Worm (Caenorhabditis elegans): Measurements from ENCODE around the gene gei-8.
A peak's percentile ranks its signal among the peaks of the same experiment; 100 is the strongest.

gei-8 gene

DNA sequence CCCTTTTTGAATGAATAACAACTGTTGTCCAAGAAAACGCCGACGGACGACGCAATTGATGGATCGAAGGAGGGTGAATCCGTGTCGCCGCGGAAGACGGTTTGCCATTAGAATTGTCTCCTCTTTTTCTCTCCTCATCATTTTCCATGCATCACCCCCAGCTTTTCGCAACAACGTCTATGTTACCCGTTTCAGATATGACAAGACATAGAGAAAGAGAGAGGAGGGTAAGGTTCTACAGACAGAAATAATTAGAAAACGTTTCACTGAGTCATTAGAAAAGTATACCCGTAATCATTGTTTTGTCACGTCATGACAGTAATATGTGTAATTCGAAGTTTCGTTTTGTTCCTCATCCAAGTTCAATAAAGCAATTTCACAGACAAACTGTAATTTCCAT, 15.3 kb downstream of the gei-8 start:
- TF ChIP-seq lin-39 (tag; optimal IDR thresholded peaks at IDR 0.05) (no peak), peb-1 (tag; optimal IDR thresholded peaks at IDR 0.05) (no peak), blmp-1 (tag; optimal IDR thresholded peaks at IDR 0.05; ENCODE audit: insufficient read depth) (no peak), nhr-21 (tag; optimal IDR thresholded peaks at IDR 0.05) (peak; percentile 3), ceh-16 (tag; optimal IDR thresholded peaks at IDR 0.05) (no peak), nhr-10 (tag; optimal IDR thresholded peaks at IDR 0.05) (no peak), dmd-4 (tag; optimal IDR thresholded peaks at IDR 0.05) (no peak)

DNA sequence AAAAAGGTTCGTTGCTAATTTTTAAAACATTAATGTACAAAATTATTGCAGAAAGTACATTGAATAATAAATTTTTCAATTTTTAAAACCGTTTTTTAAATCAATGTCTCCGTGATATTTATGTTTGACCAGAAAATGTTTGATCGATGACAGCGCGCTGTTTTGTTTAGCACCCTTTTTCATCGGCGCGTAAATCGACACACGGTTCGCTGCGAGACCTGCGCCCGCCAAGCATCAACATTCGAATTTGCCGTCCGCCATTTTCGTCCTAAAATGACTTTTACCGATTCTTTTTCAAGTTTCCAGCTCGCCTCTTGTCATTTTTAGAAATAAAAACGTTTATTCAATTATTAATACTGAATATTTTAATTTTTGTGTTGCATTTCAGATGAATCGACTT, 20.1 kb downstream of the gei-8 start, which contains the start of gene plk-1:
Gene plk-1, plus strand, starts transcription at position 389 of the 400 bp plus-strand sequence.
- TF ChIP-seq lsy-2 (tag; optimal IDR thresholded peaks at IDR 0.05) (peak in 1 of 2 experiments; percentile 57), ama-1 (optimal IDR thresholded peaks at IDR 0.05) (no peak), C34F6.9 (tag; optimal IDR thresholded peaks at IDR 0.05) (peak; percentile 11), skn-1 (tag; optimal IDR thresholded peaks at IDR 0.05) (no peak), ztf-1 (GFP tag; conservative IDR thresholded peaks at IDR 0.05) (no peak), crh-2 (tag; optimal IDR thresholded peaks at IDR 0.05) (peak; percentile 11), aly-2 (tag; optimal IDR thresholded peaks at IDR 0.05) (no peak), zag-1 (tag; optimal IDR thresholded peaks at IDR 0.05) (no peak), unc-39 (tag; optimal IDR thresholded peaks at IDR 0.05) (no peak), gmeb-1 (tag; optimal IDR thresholded peaks at IDR 0.05) (peak; percentile 72), unc-55 (GFP tag; optimal IDR thresholded peaks at IDR 0.05) (no peak), nhr-23 (tag; optimal IDR thresholded peaks at IDR 0.05) (no peak), nhr-25 (tag; optimal IDR thresholded peaks at IDR 0.05) (no peak), sma-9 (GFP tag; optimal IDR thresholded peaks at IDR 0.05) (no peak), sma-9 (tag; optimal IDR thresholded peaks at IDR 0.05) (no peak), R02D3.7 (tag; optimal IDR thresholded peaks at IDR 0.05) (peak; percentile 55), unc-62 (GFP tag; optimal IDR thresholded peaks at IDR 0.05) (no peak), nhr-10 (tag; optimal IDR thresholded peaks at IDR 0.05) (no peak), snpc-4 (tag; optimal IDR thresholded peaks at IDR 0.05) (no peak), fos-1 (tag; optimal IDR thresholded peaks at IDR 0.05) (no peak), lin-39 (tag; optimal IDR thresholded peaks at IDR 0.05) (no peak), mab-5 (tag; optimal IDR thresholded peaks at IDR 0.05) (no peak), ZK546.5 (tag; optimal IDR thresholded peaks at IDR 0.05) (no peak), nhr-129 (tag; optimal IDR thresholded peaks at IDR 0.05) (no peak), nhr-237 (tag; optimal IDR thresholded peaks at IDR 0.05) (no peak), peb-1 (tag; optimal IDR thresholded peaks at IDR 0.05) (no peak), nhr-21 (tag; optimal IDR thresholded peaks at IDR 0.05) (no peak), nhr-77 (tag; optimal IDR thresholded peaks at IDR 0.05) (no peak), sma-3 (GFP tag; optimal IDR thresholded peaks at IDR 0.05) (peak; percentile 2), ceh-16 (tag; optimal IDR thresholded peaks at IDR 0.05) (no peak), lin-11 (tag; optimal IDR thresholded peaks at IDR 0.05) (no peak)

DNA sequence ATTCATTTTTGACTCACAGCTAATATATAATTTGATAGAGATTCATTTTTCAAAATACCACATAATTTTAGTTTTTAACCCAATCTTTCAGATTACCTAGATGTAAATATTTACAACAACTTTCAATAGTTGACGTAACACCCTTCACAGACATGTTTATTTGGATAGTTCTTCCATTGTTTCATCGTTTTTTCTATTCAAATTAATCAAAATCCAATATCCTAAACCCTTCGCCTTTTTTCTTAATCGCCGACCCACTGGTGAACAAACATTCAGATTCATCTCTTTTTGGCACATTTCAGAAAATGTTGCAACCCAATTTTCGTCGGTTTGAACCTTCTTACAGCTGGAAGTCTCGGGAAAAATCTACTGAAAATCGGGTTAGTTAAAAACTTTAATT, 22.0 kb downstream of the gei-8 start, which contains the start of gene K06H7.1:
Gene K06H7.1, plus strand, starts transcription at position 301 of the 400 bp plus-strand sequence.
- TF ChIP-seq blmp-1 (tag; optimal IDR thresholded peaks at IDR 0.05; ENCODE audit: insufficient read depth) (no peak), nhr-12 (tag; optimal IDR thresholded peaks at IDR 0.05) (no peak), nhr-11 (tag; optimal IDR thresholded peaks at IDR 0.05) (no peak), elt-1 (tag; optimal IDR thresholded peaks at IDR 0.05) (no peak), crh-2 (tag; optimal IDR thresholded peaks at IDR 0.05) (no peak), ceh-82 (tag; optimal IDR thresholded peaks at IDR 0.05) (no peak), ama-1 (optimal IDR thresholded peaks at IDR 0.05) (no peak), sma-9 (GFP tag; optimal IDR thresholded peaks at IDR 0.05) (no peak), sma-9 (tag; optimal IDR thresholded peaks at IDR 0.05) (no peak), sma-3 (GFP tag; optimal IDR thresholded peaks at IDR 0.05) (no peak), zag-1 (tag; optimal IDR thresholded peaks at IDR 0.05) (no peak), nhr-129 (tag; optimal IDR thresholded peaks at IDR 0.05) (no peak), F13H6.1 (tag; optimal IDR thresholded peaks at IDR 0.05) (no peak), gmeb-1 (tag; optimal IDR thresholded peaks at IDR 0.05) (no peak), snpc-4 (tag; optimal IDR thresholded peaks at IDR 0.05) (no peak)

DNA sequence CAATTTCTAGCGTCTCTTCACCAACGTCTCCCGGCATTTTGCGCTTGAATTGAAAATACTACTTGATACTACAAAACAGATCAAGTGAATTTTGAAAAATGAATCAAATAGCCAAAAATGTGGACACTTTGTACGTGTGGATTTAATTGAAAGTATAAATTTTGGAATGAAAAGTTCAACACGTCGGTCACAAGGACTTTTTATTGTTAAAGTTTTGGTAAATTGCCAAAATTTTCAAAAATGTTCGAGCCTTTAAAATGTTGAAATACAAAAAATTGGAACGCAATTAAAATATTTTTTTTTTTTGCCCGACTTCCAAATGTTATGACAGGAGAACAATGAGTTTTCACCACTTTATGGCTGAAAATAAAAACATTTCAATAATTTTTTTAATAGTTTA, 22.9 kb downstream of the gei-8 start, which contains the start of gene K06H7.8:
Gene K06H7.8, minus strand, starts transcription at position 101 of the 400 bp plus-strand sequence.
- TF ChIP-seq aly-2 (tag; optimal IDR thresholded peaks at IDR 0.05), result no peak
- no peak for TF ChIP-seq lsy-2 (tag; optimal IDR thresholded peaks at IDR 0.05)
- TF ChIP-seq nhr-10 (tag; optimal IDR thresholded peaks at IDR 0.05), result no peak
- TF ChIP-seq nhr-12 (tag; optimal IDR thresholded peaks at IDR 0.05), result no peak
